Fruit fly (Drosophila melanogaster) Kc167 (cell line): Measurements from ENCODE around the gene Osi9.

Experiments used
- Sin3A ChIP-seq: fragments of >200 bp; optimal IDR thresholded peaks from 2 replicates; lab custom pipeline; 2018; ENCODE audit warnings: missing external identifiers
- h ChIP-seq: fragments of >200 bp; optimal IDR thresholded peaks from 3 replicates; lab custom pipeline; 2018; ENCODE audit warnings: missing external identifiers
- psq ChIP-seq: fragments of >200 bp; optimal IDR thresholded peaks from 2 replicates; lab custom pipeline; 2017; ENCODE audit warnings: missing external identifiers

dm6 chr3R:6263658-6264057 is 3.6 kb downstream of the Osi9 start, which contains the start of gene Osi10a:
- TF ChIP-seq h (lab: Kevin White, UChicago) = no peak
- no peak for TF ChIP-seq Sin3A (lab: Kevin White, UChicago)
- TF ChIP-seq psq (lab: Kevin White, UChicago) = no peak
